Fruit fly (Drosophila melanogaster): Measurements from ENCODE around the gene Cpr62Bb.

DNA sequence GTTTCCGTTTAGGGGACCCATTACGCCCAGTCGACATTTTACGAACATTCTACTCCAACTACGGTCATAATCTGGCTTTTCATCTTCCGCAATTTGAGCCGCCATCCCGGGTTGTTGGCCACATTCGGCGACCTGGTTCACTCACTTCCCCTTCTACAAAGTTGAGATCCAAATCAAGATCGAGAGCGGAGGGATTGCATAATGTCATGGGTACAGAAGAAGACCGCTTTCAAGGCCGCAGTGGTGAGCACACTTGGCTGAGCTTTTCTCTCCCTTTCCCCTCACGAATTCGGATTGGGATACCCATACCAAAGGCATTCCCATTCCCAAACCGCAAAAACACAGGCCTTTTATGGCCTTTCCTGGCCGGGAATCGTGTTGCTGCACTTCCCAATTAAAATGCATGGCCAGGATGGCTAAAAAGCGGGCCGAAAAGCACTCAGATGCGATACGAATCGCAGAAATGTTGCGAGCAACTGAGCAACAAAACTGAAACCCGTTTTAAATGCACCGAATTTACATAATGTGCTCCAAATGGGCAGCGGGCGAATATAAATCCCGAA is 7.1 kb downstream of the Cpr62Bb start:
- TF ChIP-seq sens-2 (GFP tag; IDR thresholded peaks at IDR 0.05) (no peak), CG12769 (tag; optimal IDR thresholded peaks at IDR 0.05) (no peak), Nf-YB (GFP tag; optimal IDR thresholded peaks at IDR 0.05) (no peak), Camta (GFP tag; optimal IDR thresholded peaks at IDR 0.05) (no peak), pan (optimal IDR thresholded peaks at IDR 0.05) (no peak), pan (GFP tag; optimal IDR thresholded peaks at IDR 0.05 in 1 of 2, IDR thresholded peaks at IDR 0.05 in 1 of 2) (no peak)
